Worm (Caenorhabditis elegans) whole organism, L2 larva: Measurements from ENCODE around the gene C49H3.4.

Experiments
- ama-1 ChIP-seq: fragments of 150-350 bp; optimal IDR thresholded peaks from 2 replicates; lab custom pipeline; 2018; ENCODE audit warnings: inconsistent platforms
- lin-11 ChIP-seq: fragments of 150-350 bp; sonication (generic microtip); optimal IDR thresholded peaks from 2 replicates; lab custom pipeline; 2014; ENCODE audit warnings: missing biosample characterization, missing genetic modification characterization, inconsistent platforms, mixed read lengths
- lin-13 ChIP-seq: fragments of 150-350 bp; optimal IDR thresholded peaks from 2 replicates; lab custom pipeline; 2014; ENCODE audit warnings: missing biosample characterization, missing genetic modification reagents, missing genetic modification characterization
- nhr-12 ChIP-seq: fragments of 150-350 bp; optimal IDR thresholded peaks from 2 replicates; lab custom pipeline; 2014; ENCODE audit warnings: missing biosample characterization, missing genetic modification characterization
- nhr-129 ChIP-seq: fragments of 150-350 bp; optimal IDR thresholded peaks from 2 replicates; lab custom pipeline; 2014; ENCODE audit warnings: missing biosample characterization, missing genetic modification characterization
- nhr-25 ChIP-seq: fragments of 150-350 bp; sonication (generic microtip); optimal IDR thresholded peaks from 3 replicates; lab custom pipeline; 2014; ENCODE audit warnings: missing biosample characterization, missing genetic modification characterization
- nhr-6 ChIP-seq: fragments of 150-350 bp; optimal IDR thresholded peaks from 2 replicates; lab custom pipeline; 2014; ENCODE audit warnings: missing biosample characterization, missing genetic modification characterization
- nhr-77 ChIP-seq: fragments of 150-350 bp; optimal IDR thresholded peaks from 2 replicates; lab custom pipeline; 2014; ENCODE audit warnings: missing biosample characterization, missing genetic modification characterization
- unc-62 ChIP-seq: fragments of 150-350 bp; optimal IDR thresholded peaks from 2 replicates; lab custom pipeline; 2014; ENCODE audit warnings: missing biosample characterization, missing genetic modification reagents, missing genetic modification characterization

DNA sequence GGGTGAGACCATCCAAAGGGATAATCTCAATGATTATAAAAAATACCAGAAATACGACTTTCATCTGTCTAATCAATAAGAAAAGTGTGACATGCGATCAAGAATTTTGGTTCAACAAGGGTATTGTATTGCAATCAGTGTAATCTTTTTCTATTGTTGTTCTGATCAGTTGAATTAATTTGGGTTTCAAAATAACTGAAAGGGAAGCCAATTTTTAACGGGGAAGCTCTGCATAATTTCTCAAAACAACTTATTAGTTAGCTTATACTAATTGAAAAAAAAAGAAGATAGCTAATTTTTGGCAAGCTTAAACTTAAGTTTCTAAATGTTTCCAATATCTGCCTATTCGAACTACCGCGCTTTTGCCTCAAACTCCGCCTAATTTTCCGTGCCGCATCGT is 12.1 kb downstream of the C49H3.4 start, which contains the start of gene C49H3.12:
- TF ChIP-seq nhr-129 (tag; lab: Kevin White, UChicago) (no peak), nhr-6 (no peak), lin-13 (GFP tag; lab: Kevin White, UChicago) (no peak), nhr-12 (tag; lab: Kevin White, UChicago) (no peak), ama-1 (lab: Kevin White, UChicago) (no peak), unc-62 (GFP tag; lab: Kevin White, UChicago) (no peak), nhr-77 (tag; lab: Kevin White, UChicago) (no peak), lin-11 (tag; lab: Kevin White, UChicago) (no peak), nhr-25 (no peak)
